Worm (Caenorhabditis elegans) whole organism, L4/young adult: ENCODE results near the gene ben-1.

ENCODE experiments used
- W03F9.2 ChIP-seq: fragments of 150-350 bp; optimal IDR thresholded peaks from 2 replicates; lab custom pipeline; 2014; ENCODE audit warnings: missing biosample characterization, missing genetic modification characterization
- him-1 ChIP-seq: sonication (generic microtip); optimal IDR thresholded peaks from 2 replicates; lab custom pipeline; 2016; ENCODE audit warnings: missing genotype, missing genetic modification reagents, missing genetic modification characterization, missing compliant biosample characterization

DNA sequence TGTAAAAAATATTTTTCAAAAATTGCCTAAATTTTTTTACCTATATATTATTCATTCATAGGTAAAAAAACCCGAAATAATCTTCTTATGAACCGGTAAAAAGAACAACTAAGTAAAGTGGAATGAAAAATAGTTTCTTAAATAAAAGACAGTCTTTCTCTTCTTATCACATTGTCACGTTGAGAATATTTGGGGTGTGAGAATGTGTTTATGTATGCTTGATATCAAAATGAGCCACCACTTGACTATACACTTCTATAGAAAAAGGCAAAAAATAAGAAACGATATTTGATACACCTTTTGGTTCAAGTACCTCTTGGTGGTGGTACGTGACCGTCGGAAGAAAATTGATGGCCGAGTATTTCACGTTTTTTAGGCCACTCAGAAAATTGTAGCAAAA lies 21.9 kb downstream of the ben-1 start, which contains the start of gene hmit-1.3:
- TF ChIP-seq him-1 (tag; lab: Kevin White, UChicago) = no peak
- no peak for TF ChIP-seq W03F9.2
